Worm (Caenorhabditis elegans) whole organism, L2 larva: ENCODE results near the gene srt-63.

Source experiments
- R02D3.7 ChIP-seq: fragments of 150-350 bp; optimal IDR thresholded peaks from 2 replicates; lab custom pipeline; 2014; ENCODE audit warnings: missing biosample characterization, missing genetic modification characterization
- mdl-1 ChIP-seq, 2 experiments: fragments of 150-350 bp in 1 of 2; sonication (generic microtip) in 1 of 2; optimal IDR thresholded peaks; 2 replicates each; lab custom pipeline; 2017; ENCODE audit warnings: missing biosample characterization in 2 of 2, missing genetic modification characterization in 2 of 2

DNA sequence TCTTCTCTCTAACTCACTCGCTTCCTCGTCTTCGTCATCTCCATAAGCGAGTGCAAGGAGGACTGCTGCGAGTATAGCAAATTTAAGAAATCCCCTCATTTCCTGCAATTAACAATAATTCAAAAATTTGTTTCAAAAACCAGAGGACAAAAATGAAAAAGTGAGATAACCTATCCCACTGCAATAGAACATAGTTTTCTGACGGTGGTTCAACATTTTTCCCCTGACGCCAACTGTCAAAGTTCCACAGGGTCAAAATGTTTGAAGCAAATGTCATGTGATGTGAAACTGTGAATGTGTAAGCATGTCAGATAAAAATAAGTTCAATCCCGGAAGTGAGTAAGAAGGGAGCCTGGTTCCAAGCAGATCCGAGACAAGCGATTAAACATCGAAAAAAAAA lies 13.5 kb upstream of the srt-63 start, which contains the start of gene T28A11.19:
- no peak for TF ChIP-seq R02D3.7 (tag; lab: Kevin White, UChicago)
- no peak for TF ChIP-seq mdl-1 (tag; optimal IDR thresholded peaks at IDR 0.05; lab: Kevin White, UChicago)
